Fruit fly (Drosophila melanogaster) whole organism, prepupa: ENCODE results near the gene p38b.

Experiments used
- Blimp-1 ChIP-seq: fragments of 200-800 bp; sonication (Bioruptor generic); optimal IDR thresholded peaks from 3 replicates; lab custom pipeline; 2017; ENCODE audit warnings: missing biosample characterization, missing genetic modification characterization, mild to moderate bottlenecking, moderate library complexity, missing genetic modification reagents
- CG10631 ChIP-seq: fragments of 200-800 bp; sonication (Bioruptor generic); optimal IDR thresholded peaks from 2 replicates; lab custom pipeline; 2016; ENCODE audit warnings: missing biosample characterization, missing genetic modification characterization
- CG10669 ChIP-seq: fragments of 200-800 bp; sonication (Bioruptor generic); optimal IDR thresholded peaks from 3 replicates; lab custom pipeline; 2018; ENCODE audit warnings: missing biosample characterization, mild to moderate bottlenecking, missing genetic modification characterization, moderate library complexity
- CG11762 ChIP-seq: fragments of 200-800 bp; sonication (Bioruptor generic); optimal IDR thresholded peaks from 3 replicates; lab custom pipeline; 2016; ENCODE audit warnings: missing biosample characterization, missing genetic modification characterization; ENCODE audit not compliant: insufficient read depth
- CG11902 ChIP-seq: fragments of 200-800 bp; sonication (Bioruptor generic); optimal IDR thresholded peaks from 3 replicates; lab custom pipeline; 2016; ENCODE audit warnings: missing biosample characterization, missing genetic modification characterization
- CG15336 ChIP-seq: fragments of 200-800 bp; sonication (Bioruptor generic); IDR thresholded peaks from 2 replicates; pipeline ENCODE4 v1.3.6; 2022; ENCODE audit warnings: missing biosample characterization, missing genetic modification characterization
- CG1621 ChIP-seq: fragments of 200-800 bp; sonication (Bioruptor generic); optimal IDR thresholded peaks from 3 replicates; lab custom pipeline; 2018; ENCODE audit warnings: missing biosample characterization, mild to moderate bottlenecking, missing genetic modification characterization
- CG16779 ChIP-seq: fragments of 200-800 bp; sonication (Bioruptor generic); optimal IDR thresholded peaks from 3 replicates; lab custom pipeline; 2017; ENCODE audit warnings: missing biosample characterization, mild to moderate bottlenecking, missing genetic modification characterization
- CG3032 ChIP-seq: fragments of 200-800 bp; optimal IDR thresholded peaks from 2 replicates; lab custom pipeline; 2019; ENCODE audit warnings: missing biosample characterization, mild to moderate bottlenecking, missing genetic modification characterization, moderate library complexity
- CG32006 ChIP-seq: fragments of 200-800 bp; sonication (Bioruptor generic); optimal IDR thresholded peaks from 3 replicates; lab custom pipeline; 2017; ENCODE audit warnings: missing biosample characterization, mild to moderate bottlenecking, missing genetic modification characterization
- CG34406 ChIP-seq: fragments of 200-800 bp; sonication (Bioruptor generic); optimal IDR thresholded peaks from 3 replicates; lab custom pipeline; 2016; ENCODE audit warnings: missing biosample characterization, missing genetic modification characterization
- CG3919 ChIP-seq: fragments of 200-800 bp; sonication (Bioruptor generic); optimal IDR thresholded peaks from 3 replicates; lab custom pipeline; 2016; ENCODE audit warnings: missing biosample characterization, missing genetic modification characterization
- CG6163 ChIP-seq: fragments of 200-800 bp; sonication (Bioruptor generic); IDR thresholded peaks from 3 replicates; pipeline ENCODE4 v1.3.6; 2022; ENCODE audit warnings: missing biosample characterization, missing genetic modification characterization
- CG6276 ChIP-seq: fragments of 200-800 bp; sonication (Bioruptor generic); optimal IDR thresholded peaks from 2 replicates; lab custom pipeline; 2017; ENCODE audit warnings: missing biosample characterization, mild to moderate bottlenecking, missing genetic modification characterization
- CG6808 ChIP-seq: fragments of 200-800 bp; sonication (Bioruptor generic); optimal IDR thresholded peaks from 3 replicates; lab custom pipeline; 2017; ENCODE audit warnings: missing biosample characterization, missing genetic modification characterization, mild to moderate bottlenecking, moderate library complexity, missing genetic modification reagents
- CG6854 ChIP-seq: fragments of 200-800 bp; sonication (Bioruptor generic); optimal IDR thresholded peaks from 2 replicates; lab custom pipeline; 2017; ENCODE audit warnings: missing biosample characterization, mild to moderate bottlenecking, missing genetic modification characterization
- CG7368 ChIP-seq: fragments of 200-800 bp; sonication (Bioruptor generic); optimal IDR thresholded peaks from 3 replicates; lab custom pipeline; 2016; ENCODE audit warnings: missing biosample characterization, missing genetic modification characterization
- CG8319 ChIP-seq: fragments of 200-800 bp; sonication (Bioruptor generic); optimal IDR thresholded peaks from 3 replicates; lab custom pipeline; 2016; ENCODE audit warnings: missing biosample characterization, missing genetic modification characterization
- CG9139 ChIP-seq: fragments of 200-800 bp; sonication (Bioruptor generic); optimal IDR thresholded peaks from 3 replicates; lab custom pipeline; 2017; ENCODE audit warnings: missing biosample characterization, mild to moderate bottlenecking, missing genetic modification characterization
- Eip93F ChIP-seq: fragments of 200-800 bp; sonication (Bioruptor generic); optimal IDR thresholded peaks from 2 replicates; lab custom pipeline; 2016; ENCODE audit warnings: missing biosample characterization, mild to moderate bottlenecking, missing genetic modification characterization
- Ets21C ChIP-seq: fragments of 200-800 bp; sonication (Bioruptor generic); optimal IDR thresholded peaks from 3 replicates; lab custom pipeline; 2016; ENCODE audit warnings: missing biosample characterization, missing genetic modification characterization
- Ets96B ChIP-seq: fragments of 200-800 bp; optimal IDR thresholded peaks from 2 replicates; lab custom pipeline; 2019; ENCODE audit warnings: missing biosample characterization, mild to moderate bottlenecking, missing genetic modification characterization, moderate library complexity
- Gug ChIP-seq: fragments of 200-800 bp; sonication (Bioruptor generic); IDR thresholded peaks from 2 replicates; pipeline ENCODE4 v1.3.6; 2022; ENCODE audit warnings: missing biosample characterization, missing genetic modification characterization
- Hr39 ChIP-seq: fragments of 200-800 bp; sonication (Bioruptor generic); optimal IDR thresholded peaks from 2 replicates; lab custom pipeline; 2016; ENCODE audit warnings: missing biosample characterization, missing genetic modification characterization
- Hr4 ChIP-seq: fragments of 200-800 bp; sonication (Bioruptor generic); optimal IDR thresholded peaks from 3 replicates; lab custom pipeline; 2016; ENCODE audit warnings: missing biosample characterization, missing genetic modification characterization
- Lpt ChIP-seq: fragments of 200-800 bp; sonication (Bioruptor generic); optimal IDR thresholded peaks from 3 replicates; lab custom pipeline; 2016; ENCODE audit warnings: missing biosample characterization, missing genetic modification characterization
- Met ChIP-seq: fragments of 200-800 bp; sonication (Bioruptor generic); optimal IDR thresholded peaks from 3 replicates; lab custom pipeline; 2016; ENCODE audit warnings: missing biosample characterization, missing genetic modification characterization
- OdsH ChIP-seq: fragments of 200-800 bp; sonication (Bioruptor generic); optimal IDR thresholded peaks from 3 replicates; lab custom pipeline; 2016; ENCODE audit warnings: missing biosample characterization, missing genetic modification characterization
- Sox102F ChIP-seq: fragments of 200-800 bp; sonication (Bioruptor generic); optimal IDR thresholded peaks from 2 replicates; lab custom pipeline; 2016; ENCODE audit warnings: missing biosample characterization, mild to moderate bottlenecking, missing genetic modification characterization
- Sox14 ChIP-seq: fragments of 200-800 bp; sonication (Bioruptor generic); optimal IDR thresholded peaks from 3 replicates; lab custom pipeline; 2016; ENCODE audit warnings: missing biosample characterization, missing genetic modification characterization
- Sox15 ChIP-seq: fragments of 200-800 bp; sonication (Bioruptor generic); optimal IDR thresholded peaks from 3 replicates; lab custom pipeline; 2016; ENCODE audit warnings: missing biosample characterization, missing genetic modification characterization
- acj6 ChIP-seq: fragments of 200-800 bp; sonication (Bioruptor generic); optimal IDR thresholded peaks from 3 replicates; lab custom pipeline; 2016; ENCODE audit warnings: missing biosample characterization, missing genetic modification characterization
- cyc ChIP-seq: fragments of 200-800 bp; sonication (Bioruptor generic); optimal IDR thresholded peaks from 3 replicates; lab custom pipeline; 2016; ENCODE audit warnings: missing biosample characterization, missing genetic modification characterization
- dac ChIP-seq: fragments of 200-800 bp; sonication (Bioruptor generic); optimal IDR thresholded peaks from 2 replicates; lab custom pipeline; 2017; ENCODE audit warnings: missing biosample characterization, mild to moderate bottlenecking, missing genetic modification characterization
- dsx ChIP-seq: fragments of 200-800 bp; optimal IDR thresholded peaks from 3 replicates; lab custom pipeline; 2019; ENCODE audit warnings: missing biosample characterization, mild to moderate bottlenecking, missing genetic modification characterization, moderate library complexity; ENCODE audit not compliant: poor library complexity, severe bottlenecking
- esn ChIP-seq: fragments of 200-800 bp; sonication (Bioruptor generic); optimal IDR thresholded peaks from 2 replicates; lab custom pipeline; 2016; ENCODE audit warnings: missing biosample characterization, mild to moderate bottlenecking, missing genetic modification characterization, moderate library complexity
- fd85E ChIP-seq: fragments of 200-800 bp; sonication (Bioruptor generic); optimal IDR thresholded peaks from 3 replicates; lab custom pipeline; 2016; ENCODE audit warnings: missing biosample characterization, missing genetic modification characterization
- fkh ChIP-seq: fragments of 200-800 bp; sonication (Bioruptor generic); optimal IDR thresholded peaks from 3 replicates; lab custom pipeline; 2017; ENCODE audit warnings: missing biosample characterization, mild to moderate bottlenecking, missing genetic modification characterization, moderate library complexity
- lz ChIP-seq: fragments of 200-800 bp; sonication (Bioruptor generic); optimal IDR thresholded peaks from 3 replicates; lab custom pipeline; 2016; ENCODE audit warnings: missing biosample characterization, missing genetic modification characterization
- net ChIP-seq: fragments of 200-800 bp; sonication (Bioruptor generic); optimal IDR thresholded peaks from 3 replicates; lab custom pipeline; 2016; ENCODE audit warnings: missing biosample characterization, missing genetic modification characterization
- pdm3 ChIP-seq: fragments of 200-800 bp; sonication (Bioruptor generic); optimal IDR thresholded peaks from 3 replicates; lab custom pipeline; 2016; ENCODE audit warnings: missing biosample characterization, missing genetic modification characterization
- salr ChIP-seq, 2 experiments: fragments of 200-800 bp; sonication (Bioruptor generic); optimal IDR thresholded peaks; 3 replicates each; lab custom pipeline; 2016 to 2018; ENCODE audit warnings: missing biosample characterization in 2 of 2, missing genetic modification characterization in 2 of 2, mild to moderate bottlenecking in 1 of 2
- spab ChIP-seq: fragments of 200-800 bp; sonication (Bioruptor generic); optimal IDR thresholded peaks from 2 replicates; lab custom pipeline; 2017; ENCODE audit warnings: missing biosample characterization, mild to moderate bottlenecking, missing genetic modification characterization, missing genetic modification reagents
- ss ChIP-seq, 2 experiments: fragments of 200-800 bp; sonication (Bioruptor generic); optimal IDR thresholded peaks; 2 replicates in 1 of 2; 3 replicates in 1 of 2; lab custom pipeline; 2017 to 2018; ENCODE audit warnings: mild to moderate bottlenecking in 2 of 2, missing biosample characterization in 2 of 2, missing genetic modification characterization in 2 of 2, moderate library complexity in 1 of 2
- svp ChIP-seq: fragments of 200-800 bp; sonication (Bioruptor generic); peaks from one replicate; lab custom pipeline; 2016; ENCODE audit warnings: missing biosample characterization, missing genetic modification characterization
- topi ChIP-seq: fragments of 200-800 bp; sonication (Bioruptor generic); optimal IDR thresholded peaks from 3 replicates; lab custom pipeline; 2016; ENCODE audit warnings: missing biosample characterization, missing genetic modification characterization
- vri ChIP-seq: fragments of 200-800 bp; sonication (Bioruptor generic); optimal IDR thresholded peaks from 3 replicates; lab custom pipeline; 2016; ENCODE audit warnings: missing biosample characterization, mild to moderate bottlenecking, missing genetic modification characterization

p38b gene

DNA sequence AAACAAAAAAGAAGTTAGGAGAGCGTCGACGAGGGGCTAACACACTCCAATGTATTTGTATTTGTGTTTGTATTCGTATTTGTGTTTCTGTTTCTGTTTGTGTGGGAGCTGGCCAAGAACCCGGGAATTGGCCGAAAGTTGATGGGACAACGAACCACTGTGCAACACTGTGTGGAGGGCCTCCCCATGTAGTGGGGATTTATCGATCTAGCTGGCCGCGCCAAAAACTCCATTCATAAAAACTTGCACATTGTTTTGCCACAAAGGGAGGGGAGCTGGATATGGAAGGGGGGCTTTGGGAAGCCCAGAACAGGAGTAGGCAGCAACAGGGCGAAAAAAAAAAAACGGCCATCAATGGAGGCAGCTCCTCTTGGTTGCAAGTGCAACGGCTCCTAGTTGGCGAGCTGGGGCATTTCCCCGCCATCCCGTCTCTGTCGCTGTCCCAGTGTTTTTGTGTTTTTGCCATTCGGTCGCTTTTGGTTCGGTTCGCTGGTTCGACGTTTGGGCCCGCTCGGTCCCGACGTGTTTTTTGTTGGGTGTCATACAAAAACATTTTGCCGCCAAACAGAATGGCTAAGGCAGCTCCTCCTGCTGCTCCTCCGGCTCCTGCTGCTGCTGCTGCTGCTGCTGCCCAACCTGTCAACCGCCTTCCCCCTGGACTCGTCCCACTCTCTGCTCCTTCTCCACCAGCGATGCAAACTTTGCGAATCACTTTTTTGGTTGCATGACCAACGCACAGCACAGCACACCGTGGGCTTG is 3.4 kb upstream of the p38b start:
- TF ChIP-seq CG7368: no peak
- no peak for TF ChIP-seq spab
- no peak for TF ChIP-seq CG11762
- TF ChIP-seq CG15336 (GFP tag; lab: Robert Waterston, UW): no peak
- no peak for TF ChIP-seq lz (GFP tag; lab: Kevin White, UChicago)
- peak; percentile 53 for TF ChIP-seq dsx
- no peak for TF ChIP-seq Sox15 (GFP tag; lab: Kevin White, UChicago)
- no peak for TF ChIP-seq net (GFP tag; lab: Kevin White, UChicago)
- TF ChIP-seq Sox14 (GFP tag; lab: Kevin White, UChicago): no peak
- peak; percentile 47; the same call in 1 of the 3 replicates for TF ChIP-seq CG6163 (GFP tag; lab: Robert Waterston, UW)
- TF ChIP-seq Lpt: peak; percentile 11

DNA sequence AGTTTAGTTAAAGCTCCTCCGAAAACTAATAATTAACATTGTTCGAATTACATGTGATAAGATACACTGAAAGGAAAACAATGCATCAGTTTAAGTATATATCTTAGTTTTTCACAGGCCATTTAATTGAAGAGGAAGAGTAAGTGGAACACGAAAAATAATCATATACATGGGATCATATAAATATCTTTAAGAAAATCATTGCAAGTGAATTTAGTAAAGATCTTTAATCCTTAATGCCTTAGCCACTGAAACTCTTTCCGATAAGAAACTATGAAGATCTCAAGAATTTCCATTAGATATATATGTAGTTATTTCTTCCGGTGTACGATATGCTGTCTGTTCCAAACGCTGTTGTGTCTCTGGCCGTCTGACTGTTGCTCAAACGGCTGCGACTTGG is 1.8 kb upstream of the p38b start:
- TF ChIP-seq CG6163 (GFP tag; lab: Robert Waterston, UW) (peak; percentile 73), OdsH (GFP tag; lab: Kevin White, UChicago) (peak; percentile 61), CG6854 (GFP tag; lab: Kevin White, UChicago) (no peak), CG8319 (GFP tag; lab: Kevin White, UChicago) (no peak), Ets21C (GFP tag; lab: Kevin White, UChicago) (no peak), fd85E (no peak), Gug (GFP tag; lab: Robert Waterston, UW) (peak; percentile 63), CG15336 (GFP tag; lab: Robert Waterston, UW) (peak; percentile 76), salr (GFP tag; optimal IDR thresholded peaks at IDR 0.05; lab: Kevin White, UChicago) (peak in 1 of 2 experiments; percentile 53), Eip93F (GFP tag; lab: Kevin White, UChicago) (no peak), svp (peak; percentile 63), CG7368 (no peak), CG9139 (GFP tag; lab: Kevin White, UChicago) (no peak), acj6 (GFP tag; lab: Kevin White, UChicago) (peak; percentile 53), pdm3 (GFP tag; lab: Kevin White, UChicago) (peak; percentile 63), Ets96B (tag; lab: Kevin White, UChicago) (no peak), CG11902 (GFP tag; lab: Kevin White, UChicago) (no peak), CG3919 (peak; percentile 44), CG1621 (tag; lab: Kevin White, UChicago) (no peak), Hr4 (GFP tag; lab: Kevin White, UChicago) (peak; percentile 85), Sox15 (GFP tag; lab: Kevin White, UChicago) (no peak), Hr39 (peak; percentile 18), topi (GFP tag; lab: Kevin White, UChicago) (peak; percentile 43), dac (peak; percentile 64), Met (no peak), CG32006 (GFP tag; lab: Kevin White, UChicago) (peak; percentile 90), vri (GFP tag; lab: Kevin White, UChicago) (no peak), spab (no peak), cyc (peak; percentile 24), CG10669 (peak; percentile 3), fkh (no peak), CG34406 (GFP tag; lab: Kevin White, UChicago) (peak; percentile 1), CG16779 (tag; lab: Kevin White, UChicago) (no peak), CG10631 (peak; percentile 38), Blimp-1 (GFP tag; lab: Kevin White, UChicago) (no peak), net (GFP tag; lab: Kevin White, UChicago) (peak; percentile 61), CG6276 (GFP tag; lab: Kevin White, UChicago) (peak; percentile 72), ss (GFP tag; optimal IDR thresholded peaks at IDR 0.05; lab: Kevin White, UChicago) (no peak), lz (GFP tag; lab: Kevin White, UChicago) (peak; percentile 37), dsx (no peak), CG11762 (peak; percentile 18), CG3032 (tag; lab: Kevin White, UChicago) (no peak), CG6808 (GFP tag; lab: Kevin White, UChicago) (no peak), esn (GFP tag; lab: Kevin White, UChicago) (peak; percentile 43), Sox102F (GFP tag; lab: Kevin White, UChicago) (peak; percentile 3)
